Fruit fly (Drosophila melanogaster): ENCODE data around the gene Aven.

Aven gene

DNA sequence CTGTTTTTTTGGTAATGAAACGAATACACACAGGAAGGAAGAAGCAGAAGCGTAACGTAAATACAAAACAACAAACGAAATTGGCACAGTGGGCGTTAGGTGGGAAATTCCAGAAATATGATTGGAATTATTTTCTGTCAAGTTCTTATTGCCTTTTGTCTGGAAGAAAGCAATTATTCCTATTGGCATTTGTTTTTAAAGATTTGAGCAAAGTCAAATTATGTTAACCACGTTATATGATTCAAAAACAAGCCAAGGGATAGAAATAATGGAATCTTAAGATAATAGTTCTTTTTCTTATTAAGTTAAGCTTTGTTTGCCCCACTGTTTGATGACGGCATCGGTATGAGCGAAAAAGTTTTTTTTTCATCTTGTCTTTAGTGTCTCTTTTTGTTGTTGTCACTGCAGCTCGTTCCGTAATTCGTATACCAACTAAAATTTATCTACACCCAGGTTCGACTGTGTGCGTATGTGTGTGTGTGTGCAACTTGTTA is 49.9 kb downstream of the Aven start (continued):
- TF ChIP-seq nmo (GFP tag; optimal IDR thresholded peaks at IDR 0.05) (peak; percentile 97), chm (GFP tag; IDR thresholded peaks at IDR 0.05) (peak; percentile 65; the same call in 1 of the 2 replicates), CG15479 (GFP tag; optimal IDR thresholded peaks at IDR 0.05) (no peak), ara (GFP tag; IDR thresholded peaks at IDR 0.05) (peak; percentile 83), CG1529 (GFP tag; optimal IDR thresholded peaks at IDR 0.05) (peak; percentile 92), repo (GFP tag; optimal IDR thresholded peaks at IDR 0.05) (peak; percentile 92), Eip74EF (GFP tag; optimal IDR thresholded peaks at IDR 0.05) (peak in 1 of 2 experiments; percentile 94), B-H2 (GFP tag; optimal IDR thresholded peaks at IDR 0.05) (peak; percentile 91), Trl (optimal IDR thresholded peaks at IDR 0.05) (no peak), Trl (GFP tag; optimal IDR thresholded peaks at IDR 0.05) (peak; percentile 96), CG15269 (tag; optimal IDR thresholded peaks at IDR 0.05) (peak; percentile 98), shn (GFP tag; optimal IDR thresholded peaks at IDR 0.05) (peak; percentile 96), da (GFP tag; optimal IDR thresholded peaks at IDR 0.05) (peak; percentile 91), abd-A (tag; optimal IDR thresholded peaks at IDR 0.05) (peak; percentile 80), CG6654 (GFP tag; optimal IDR thresholded peaks at IDR 0.05) (peak; percentile 85), CG8388 (GFP tag; optimal IDR thresholded peaks at IDR 0.05) (peak; percentile 92), CG32772 (GFP tag; IDR thresholded peaks at IDR 0.05) (peak; percentile 91), chn (GFP tag; optimal IDR thresholded peaks at IDR 0.05) (peak; percentile 92), CG3995 (GFP tag; optimal IDR thresholded peaks at IDR 0.05) (peak; percentile 66), her (GFP tag; optimal IDR thresholded peaks at IDR 0.05) (peak; percentile 93), salm (tag; optimal IDR thresholded peaks at IDR 0.05) (peak; percentile 93), CG30020 (tag; optimal IDR thresholded peaks at IDR 0.05) (peak; percentile 71), Asciz (GFP tag; optimal IDR thresholded peaks at IDR 0.05) (peak; percentile 96), Kr (GFP tag; optimal IDR thresholded peaks at IDR 0.05) (no peak), zfh1 (GFP tag; IDR thresholded peaks at IDR 0.05) (peak; percentile 89), odd (GFP tag; optimal IDR thresholded peaks at IDR 0.05) (peak; percentile 93), Bteb2 (GFP tag; optimal IDR thresholded peaks at IDR 0.05) (peak; percentile 95), CkIIα-i1 (GFP tag; IDR thresholded peaks at IDR 0.05) (no peak), dimm (GFP tag; IDR thresholded peaks at IDR 0.05) (peak; percentile 72), NFAT (GFP tag; IDR thresholded peaks at IDR 0.05) (peak; percentile 84), CG33213 (GFP tag; optimal IDR thresholded peaks at IDR 0.05) (peak; percentile 89), gsb (GFP tag; IDR thresholded peaks at IDR 0.05) (peak; percentile 88), Antp (GFP tag; optimal IDR thresholded peaks at IDR 0.05) (peak; percentile 95), disco-r (GFP tag; optimal IDR thresholded peaks at IDR 0.05) (peak; percentile 93), CG7786 (GFP tag; optimal IDR thresholded peaks at IDR 0.05) (peak; percentile 96), exex (tag; optimal IDR thresholded peaks at IDR 0.05) (peak; percentile 75), fd3F (GFP tag; optimal IDR thresholded peaks at IDR 0.05) (peak; percentile 95), MBD-R2 (GFP tag; IDR thresholded peaks at IDR 0.05) (peak; percentile 77), jing (GFP tag; optimal IDR thresholded peaks at IDR 0.05) (peak; percentile 92), CG34376 (GFP tag; optimal IDR thresholded peaks at IDR 0.05) (peak; percentile 93), D19B (GFP tag; optimal IDR thresholded peaks at IDR 0.05) (peak; percentile 91), emc (GFP tag; optimal IDR thresholded peaks at IDR 0.05) (peak; percentile 92), tgo (GFP tag; IDR thresholded peaks at IDR 0.05) (peak; percentile 94), dan (GFP tag; IDR thresholded peaks at IDR 0.05) (no peak; the same call in 1 of the 2 replicates), CG2129 (GFP tag; IDR thresholded peaks at IDR 0.05; ENCODE audit: partially characterized antibody) (no peak), CG4404 (GFP tag; IDR thresholded peaks at IDR 0.05) (peak; percentile 84), Hr51 (GFP tag; optimal IDR thresholded peaks at IDR 0.05) (peak; percentile 92 to 98), CG10147 (GFP tag; optimal IDR thresholded peaks at IDR 0.05) (peak; percentile 96), CG33557 (GFP tag; optimal IDR thresholded peaks at IDR 0.05) (peak; percentile 62), sd (tag; optimal IDR thresholded peaks at IDR 0.05) (peak; percentile 75), HLH3B (GFP tag; IDR thresholded peaks at IDR 0.05) (peak; percentile 92)
